ENCODE assay signal across 1 worm cellular context in the genomic region with DNA sequence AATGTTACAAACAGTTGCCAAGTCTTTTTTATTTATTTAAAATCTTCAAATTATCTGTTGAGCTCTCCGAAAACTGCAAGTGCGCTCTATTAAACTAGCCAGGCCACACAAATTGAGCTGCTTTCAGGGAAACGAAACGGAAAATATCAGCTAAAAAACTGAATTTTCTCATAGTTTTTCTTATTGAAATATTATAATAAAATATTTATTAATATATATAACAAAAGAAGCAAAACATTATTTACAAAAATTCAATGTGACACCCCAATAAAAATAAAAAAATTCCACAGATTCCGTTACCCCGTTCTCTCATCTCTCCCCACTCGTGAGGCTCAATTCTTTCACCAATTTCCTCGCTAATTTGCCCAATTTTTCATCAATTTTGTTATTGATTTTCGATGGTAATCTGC.
TF ChIP-seq lines count a peak whose summit lies in the region.

No protein-coding gene starts in this region.

TF ChIP-seq in whole organism, L1 larva, 84 proteins besides CTCF, POLR2A, EP300 and RAD21 (continued from another document):
- TF ChIP-seq nhr-11 (tag; optimal IDR thresholded peaks at IDR 0.05; lab: Kevin White, UChicago), result no peak
- no peak for TF ChIP-seq ztf-11 (tag; optimal IDR thresholded peaks at IDR 0.05; lab: Kevin White, UChicago)
- no peak for TF ChIP-seq unc-130 (tag; optimal IDR thresholded peaks at IDR 0.05; lab: Kevin White, UChicago)
- no peak for TF ChIP-seq sptf-1 (tag; optimal IDR thresholded peaks at IDR 0.05; lab: Kevin White, UChicago)
- TF ChIP-seq nhr-19 (GFP tag; conservative IDR thresholded peaks at IDR 0.05; lab: Robert Waterston, UW), result peak; percentile 16; the same call in 1 of the 2 replicates
- no peak for TF ChIP-seq fkh-10 (GFP tag; optimal IDR thresholded peaks at IDR 0.05; lab: Kevin White, UChicago)
- no peak for TF ChIP-seq mef-2 (tag; optimal IDR thresholded peaks at IDR 0.05; lab: Kevin White, UChicago)
- peak; percentile 22 for TF ChIP-seq C16A3.4 (tag; optimal IDR thresholded peaks at IDR 0.05; lab: Kevin White, UChicago)
- TF ChIP-seq egl-13 (tag; optimal IDR thresholded peaks at IDR 0.05; lab: Kevin White, UChicago), result peak; percentile 4
- TF ChIP-seq blmp-1 (tag; optimal IDR thresholded peaks at IDR 0.05; lab: Kevin White, UChicago), result no peak
- no peak for TF ChIP-seq hpl-2 (GFP tag; optimal IDR thresholded peaks at IDR 0.05; lab: Kevin White, UChicago)
- TF ChIP-seq mab-9 (GFP tag; IDR thresholded peaks at IDR 0.05; lab: Robert Waterston, UW), result no peak
- TF ChIP-seq lin-13 (GFP tag; optimal IDR thresholded peaks at IDR 0.05; lab: Kevin White, UChicago), result no peak
- no peak for TF ChIP-seq irx-1 (tag; optimal IDR thresholded peaks at IDR 0.05; lab: Kevin White, UChicago)
- TF ChIP-seq ceh-90 (tag; optimal IDR thresholded peaks at IDR 0.05; lab: Kevin White, UChicago), result no peak
- TF ChIP-seq isw-1 (GFP tag; IDR thresholded peaks at IDR 0.05; lab: Robert Waterston, UW), result peak; percentile 46; the same call in 1 of the 2 replicates
- no peak for TF ChIP-seq nhr-77 (tag; optimal IDR thresholded peaks at IDR 0.05; lab: Kevin White, UChicago)
- no peak for TF ChIP-seq elt-2 (tag; optimal IDR thresholded peaks at IDR 0.05; lab: Kevin White, UChicago)
- peak; percentile 63 for TF ChIP-seq nhr-85 (tag; lab: Kevin White, UChicago)
- no peak for TF ChIP-seq hlh-17 (GFP tag; optimal IDR thresholded peaks at IDR 0.05; lab: Kevin White, UChicago; ENCODE audit: borderline replicate concordance)
- no peak for TF ChIP-seq ces-1 (GFP tag; optimal IDR thresholded peaks at IDR 0.05; lab: Kevin White, UChicago)
- TF ChIP-seq efl-3 (GFP tag; optimal IDR thresholded peaks at IDR 0.05; lab: Kevin White, UChicago), result no peak
- no peak for TF ChIP-seq tlp-1 (tag; optimal IDR thresholded peaks at IDR 0.05; lab: Kevin White, UChicago)
- peak; percentile 34 for TF ChIP-seq tbx-2 (tag; optimal IDR thresholded peaks at IDR 0.05; lab: Kevin White, UChicago)
- TF ChIP-seq dpl-1 (GFP tag; optimal IDR thresholded peaks at IDR 0.05; lab: Kevin White, UChicago), result peak in 1 of 3 experiments; percentile 42
- TF ChIP-seq F16B12.6 (tag; optimal IDR thresholded peaks at IDR 0.05; lab: Kevin White, UChicago), result no peak
- TF ChIP-seq lsy-2 (tag; optimal IDR thresholded peaks at IDR 0.05; lab: Kevin White, UChicago), result peak in 1 of 2 experiments; percentile 53
- TF ChIP-seq pag-3 (tag; optimal IDR thresholded peaks at IDR 0.05; lab: Kevin White, UChicago; ENCODE audit: borderline replicate concordance, insufficient read depth), result no peak
- no peak for TF ChIP-seq C34B4.2 (tag; optimal IDR thresholded peaks at IDR 0.05; lab: Kevin White, UChicago)
- no peak for TF ChIP-seq dsc-1 (tag; optimal IDR thresholded peaks at IDR 0.05; lab: Kevin White, UChicago)
- TF ChIP-seq aha-1 (tag; optimal IDR thresholded peaks at IDR 0.05; lab: Kevin White, UChicago), result no peak
- no peak for TF ChIP-seq ztf-4 (tag; optimal IDR thresholded peaks at IDR 0.05; lab: Kevin White, UChicago)
- no peak for TF ChIP-seq Y116A8C.19 (tag; optimal IDR thresholded peaks at IDR 0.05; lab: Kevin White, UChicago; ENCODE audit: borderline replicate concordance)
- TF ChIP-seq nhr-12 (tag; optimal IDR thresholded peaks at IDR 0.05; lab: Kevin White, UChicago), result no peak
- TF ChIP-seq unc-86 (tag; optimal IDR thresholded peaks at IDR 0.05; lab: Kevin White, UChicago), result no peak
- TF ChIP-seq snpc-4 (tag; optimal IDR thresholded peaks at IDR 0.05; lab: Kevin White, UChicago), result no peak
- TF ChIP-seq nhr-84 (tag; optimal IDR thresholded peaks at IDR 0.05; lab: Kevin White, UChicago), result no peak
- no peak for TF ChIP-seq unc-62 (GFP tag; optimal IDR thresholded peaks at IDR 0.05; lab: Kevin White, UChicago)
- peak; percentile 60 for TF ChIP-seq pax-3 (tag; optimal IDR thresholded peaks at IDR 0.05; lab: Kevin White, UChicago)
- TF ChIP-seq egl-27 (tag; optimal IDR thresholded peaks at IDR 0.05; lab: Kevin White, UChicago), result no peak
- TF ChIP-seq snu-23 (GFP tag; optimal IDR thresholded peaks at IDR 0.05; lab: Kevin White, UChicago), result peak; percentile 36
- no peak for TF ChIP-seq ceh-63 (GFP tag; optimal IDR thresholded peaks at IDR 0.05; lab: Kevin White, UChicago)
- peak; percentile 32 for TF ChIP-seq nhr-90 (tag; optimal IDR thresholded peaks at IDR 0.05; lab: Kevin White, UChicago; ENCODE audit: poor library complexity)
- no peak for TF ChIP-seq C04F5.9 (tag; optimal IDR thresholded peaks at IDR 0.05; lab: Kevin White, UChicago)
- TF ChIP-seq nhr-71 (tag; optimal IDR thresholded peaks at IDR 0.05; lab: Kevin White, UChicago), result peak; percentile 54
- TF ChIP-seq swsn-7 (tag; optimal IDR thresholded peaks at IDR 0.05; lab: Kevin White, UChicago), result peak; percentile 2
- TF ChIP-seq fkh-8 (tag; optimal IDR thresholded peaks at IDR 0.05; lab: Kevin White, UChicago), result peak; percentile 40
- TF ChIP-seq rnt-1 (tag; optimal IDR thresholded peaks at IDR 0.05; lab: Kevin White, UChicago), result no peak
- no peak for TF ChIP-seq grh-1 (GFP tag; IDR thresholded peaks at IDR 0.05; lab: Robert Waterston, UW)
- TF ChIP-seq unc-30 (tag; optimal IDR thresholded peaks at IDR 0.05; lab: Kevin White, UChicago), result no peak
- TF ChIP-seq ceh-88 (GFP tag; IDR thresholded peaks at IDR 0.05; lab: Robert Waterston, UW), result peak; percentile 34; the same call in 1 of the 2 replicates
- TF ChIP-seq sox-4 (tag; optimal IDR thresholded peaks at IDR 0.05; lab: Kevin White, UChicago), result no peak
- TF ChIP-seq ama-1 (optimal IDR thresholded peaks at IDR 0.05; lab: Kevin White, UChicago), result no peak
- TF ChIP-seq alr-1 (tag; optimal IDR thresholded peaks at IDR 0.05; lab: Kevin White, UChicago; ENCODE audit: borderline replicate concordance), result no peak
- TF ChIP-seq aly-2 (tag; optimal IDR thresholded peaks at IDR 0.05; lab: Kevin White, UChicago), result no peak
- TF ChIP-seq nhr-20 (tag; optimal IDR thresholded peaks at IDR 0.05; lab: Kevin White, UChicago), result no peak
- no peak for TF ChIP-seq sup-37 (GFP tag; optimal IDR thresholded peaks at IDR 0.05; lab: Kevin White, UChicago)
- TF ChIP-seq lin-39 (tag; optimal IDR thresholded peaks at IDR 0.05; lab: Kevin White, UChicago), result no peak
- TF ChIP-seq fos-1 (tag; optimal IDR thresholded peaks at IDR 0.05; lab: Kevin White, UChicago), result no peak
- TF ChIP-seq mep-1 (tag; optimal IDR thresholded peaks at IDR 0.05; lab: Kevin White, UChicago), result peak; percentile 19
- no peak for TF ChIP-seq zip-4 (GFP tag; optimal IDR thresholded peaks at IDR 0.05; lab: Kevin White, UChicago)
- TF ChIP-seq pqm-1 (tag; optimal IDR thresholded peaks at IDR 0.05; lab: Kevin White, UChicago), result no peak
- TF ChIP-seq ceh-8 (GFP tag; optimal IDR thresholded peaks at IDR 0.05; lab: Kevin White, UChicago), result no peak
- no peak for TF ChIP-seq jun-1 (tag; optimal IDR thresholded peaks at IDR 0.05; lab: Kevin White, UChicago)
- no peak for TF ChIP-seq vab-15 (tag; optimal IDR thresholded peaks at IDR 0.05; lab: Kevin White, UChicago)
- no peak for TF ChIP-seq lin-15B (tag; optimal IDR thresholded peaks at IDR 0.05; lab: Kevin White, UChicago)
- peak; percentile 77 for TF ChIP-seq lin-14 (GFP tag; optimal IDR thresholded peaks at IDR 0.05; lab: Kevin White, UChicago)
- TF ChIP-seq elt-3 (tag; optimal IDR thresholded peaks at IDR 0.05; lab: Kevin White, UChicago), result no peak
TF ChIP-seq in whole organism, L1 larva: peak in this region for 23.
